Worm (Caenorhabditis elegans): ENCODE data around the gene F25G6.8.

DNA sequence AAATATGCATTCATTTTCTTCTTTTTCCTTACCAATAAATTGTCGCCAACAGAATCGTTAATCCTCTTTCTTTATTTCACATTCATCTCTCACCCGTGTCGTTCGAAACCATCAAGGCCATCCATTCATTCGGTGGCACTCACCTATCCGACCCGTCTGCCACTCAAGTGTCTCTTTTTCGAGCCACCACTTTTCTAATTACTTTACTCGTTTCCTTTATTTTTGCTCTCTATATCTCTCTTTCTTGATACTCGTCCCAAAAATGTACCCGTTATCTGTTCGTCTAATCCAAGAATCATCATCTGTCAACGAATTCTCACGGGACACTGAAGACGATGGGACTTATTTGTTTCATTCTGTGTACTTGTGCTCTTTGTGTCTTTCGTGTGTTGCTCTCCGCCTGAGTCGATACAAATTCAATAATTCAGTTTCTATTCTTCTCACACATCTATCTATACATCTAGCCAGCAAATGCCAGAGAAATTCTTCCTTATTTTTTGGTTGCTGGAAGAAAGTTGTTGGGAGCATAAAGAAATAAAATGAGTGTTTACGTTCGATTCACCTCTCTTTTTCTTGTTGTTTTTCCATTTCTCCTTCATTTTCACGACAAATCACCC is 27.8 kb upstream of the F25G6.8 start:
- TF ChIP-seq nhr-11 (tag; optimal IDR thresholded peaks at IDR 0.05) (no peak), ceh-90 (tag; optimal IDR thresholded peaks at IDR 0.05) (no peak), zag-1 (tag; optimal IDR thresholded peaks at IDR 0.05) (no peak)

Data from whole organism, L1 larva.